Fruit fly (Drosophila melanogaster) whole organism, wandering third instar larva: ENCODE results near the gene CCT6.

Source experiments
- Hr78 ChIP-seq: fragments of >200 bp; optimal IDR thresholded peaks from 2 replicates; lab custom pipeline; 2017; ENCODE audit warnings: missing biosample characterization, missing genetic modification characterization
- Hr83 ChIP-seq: fragments of 200-300 bp; sonication (Bioruptor generic); optimal IDR thresholded peaks from 2 replicates; lab custom pipeline; 2016; ENCODE audit warnings: missing biosample characterization, mild to moderate bottlenecking, missing genetic modification characterization, moderate library complexity; ENCODE audit not compliant: poor library complexity, severe bottlenecking
- dmrt93B ChIP-seq: fragments of 200-800 bp; sonication (Bioruptor generic); optimal IDR thresholded peaks from 2 replicates; lab custom pipeline; 2018; ENCODE audit warnings: missing biosample characterization, mild to moderate bottlenecking, missing genetic modification characterization
- ey ChIP-seq: fragments of 200-800 bp; sonication (Bioruptor generic); optimal IDR thresholded peaks from 2 replicates; lab custom pipeline; 2016; ENCODE audit warnings: missing biosample characterization, missing genetic modification characterization
- jim ChIP-seq: fragments of 175-275, 200-325 bp; sonication (Bioruptor generic); optimal IDR thresholded peaks from 2 replicates; lab custom pipeline; 2016; ENCODE audit warnings: missing biosample characterization, mild to moderate bottlenecking, missing genetic modification characterization
- lola ChIP-seq: fragments of >200 bp; optimal IDR thresholded peaks from 2 replicates; lab custom pipeline; 2017; ENCODE audit warnings: missing biosample characterization, missing genetic modification characterization
- psq ChIP-seq: fragments of 200-800 bp; sonication (Bioruptor generic); optimal IDR thresholded peaks from 3 replicates; lab custom pipeline; 2017; ENCODE audit warnings: missing biosample characterization, mild to moderate bottlenecking, missing genetic modification characterization, moderate library complexity
- sage ChIP-seq: fragments of 200-800 bp; sonication (Bioruptor generic); optimal IDR thresholded peaks from 2 replicates; lab custom pipeline; 2016; ENCODE audit warnings: missing biosample characterization, mild to moderate bottlenecking, missing genetic modification characterization
- usp ChIP-seq: fragments of >200 bp; optimal IDR thresholded peaks from 2 replicates; lab custom pipeline; 2017; ENCODE audit warnings: missing biosample characterization, missing genetic modification characterization

dm6 chrX:15710751-15711179 lies 35.7 kb upstream of the CCT6 start:
- TF ChIP-seq ey (GFP tag; lab: Kevin White, UChicago), result no peak
- TF ChIP-seq psq (GFP tag; lab: Kevin White, UChicago), result no peak
- no peak for TF ChIP-seq sage (GFP tag; lab: Kevin White, UChicago)
- no peak for TF ChIP-seq lola (GFP tag; lab: Kevin White, UChicago)
- TF ChIP-seq Hr83 (GFP tag; lab: Kevin White, UChicago), result no peak
- TF ChIP-seq usp, result no peak
- no peak for TF ChIP-seq Hr78 (GFP tag; lab: Kevin White, UChicago)
- no peak for TF ChIP-seq dmrt93B (GFP tag; lab: Kevin White, UChicago)
- no peak for TF ChIP-seq jim (GFP tag; lab: Kevin White, UChicago)
